Fruit fly (Drosophila melanogaster) S2 (cell line): ENCODE data around the gene neo.

ENCODE experiments used
- CG8478 ChIP-seq: fragments of >200 bp; optimal IDR thresholded peaks from 2 replicates; lab custom pipeline; 2018
- CTCF ChIP-seq, 2 experiments: fragments of >200 bp; optimal IDR thresholded peaks; 2 replicates each; lab custom pipeline; 2018

DNA sequence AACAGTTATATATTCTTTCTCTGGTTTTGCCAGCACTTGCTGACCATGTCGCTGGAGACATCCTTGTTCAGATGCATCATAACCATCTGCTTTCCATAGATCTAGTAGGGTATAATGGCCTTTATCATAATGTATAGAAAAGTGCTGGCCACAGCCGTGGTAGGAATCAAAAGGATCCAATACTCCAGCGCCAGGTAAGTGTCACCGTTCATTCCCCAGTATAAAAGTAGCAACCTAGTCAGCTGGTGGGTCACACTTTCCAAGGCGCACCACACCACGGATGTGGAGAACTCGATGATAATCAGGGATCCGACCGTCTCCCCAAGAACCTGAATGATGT, 16.7 kb downstream of the neo start, which contains the start of gene Prtl99C:
- TF ChIP-seq CTCF (optimal IDR thresholded peaks at IDR 0.05; lab: Kevin White, UChicago) (no peak), CG8478 (lab: Kevin White, UChicago) (no peak)
